Worm (Caenorhabditis elegans): ENCODE measurements around the gene sru-42.

DNA sequence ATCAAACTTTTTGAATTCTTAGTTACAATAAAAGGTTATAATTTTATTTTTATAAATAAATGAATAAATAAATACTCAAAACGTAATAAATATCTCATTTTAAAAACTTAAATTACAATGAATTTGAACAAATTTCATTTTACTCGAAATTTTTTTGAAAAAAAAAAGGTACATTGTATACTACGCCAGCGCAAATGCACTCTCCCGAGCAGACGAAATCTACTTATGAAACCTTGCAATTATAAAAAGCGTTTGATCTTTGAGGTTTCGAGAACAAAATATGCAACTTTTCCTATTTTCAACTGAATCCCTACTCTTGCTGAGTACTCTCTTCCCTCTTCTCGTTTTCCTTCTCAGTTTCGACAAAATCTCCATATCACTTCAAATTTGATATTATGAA, 37.4 kb downstream of the sru-42 start, which contains the start of gene nhr-197:
- TF ChIP-seq isw-1 (GFP tag; IDR thresholded peaks at IDR 0.05) (no peak), nhr-12 (tag; optimal IDR thresholded peaks at IDR 0.05) (no peak)

Measured in whole organism, L1 larva.